Worm (Caenorhabditis elegans) whole organism, midembryonic: ENCODE data around the gene Y105C5A.26.
"Not testable (repeated sequence)": the region's sequence is repeated elsewhere in the genome, so short reads cannot be mapped to it uniquely, and the experiment has no call there.

ENCODE experiments used
- T22C8.4 ChIP-seq: fragments of 200-800 bp; sonication (Bioruptor generic); IDR thresholded peaks from 2 replicates; pipeline ENCODE4 v1.3.6; 2022; ENCODE audit warnings: missing genetic modification characterization, missing compliant biosample characterization
- cog-1 ChIP-seq: sonication (generic microtip); optimal IDR thresholded peaks from 2 replicates; lab custom pipeline; 2016; ENCODE audit warnings: missing genetic modification characterization, missing compliant biosample characterization
- flt-1 ChIP-seq: fragments of 200-800 bp; sonication (Bioruptor generic); IDR thresholded peaks from 2 replicates; pipeline ENCODE4 v1.3.6; 2022; ENCODE audit warnings: missing genetic modification characterization, missing compliant biosample characterization
- klf-2 ChIP-seq: fragments of 200-800 bp; sonication (Bioruptor generic); conservative IDR thresholded peaks from 2 replicates; pipeline ENCODE4 v1.3.6; 2022; ENCODE audit warnings: missing genetic modification reagents, missing genetic modification characterization, missing compliant biosample characterization
- med-1 ChIP-seq: sonication (generic microtip); optimal IDR thresholded peaks from 2 replicates; lab custom pipeline; 2017; ENCODE audit warnings: missing genetic modification characterization, mild to moderate bottlenecking, missing compliant biosample characterization, antibody characterized with exemption, missing genetic modification reagents; ENCODE audit not compliant: insufficient read depth
- ref-1 ChIP-seq: fragments of 200-800 bp; sonication (Bioruptor generic); conservative IDR thresholded peaks from 2 replicates; pipeline ENCODE4 v1.3.6; 2022; ENCODE audit warnings: missing genetic modification reagents, missing genetic modification characterization, missing compliant biosample characterization
- tab-1 ChIP-seq: fragments of 200-800 bp; sonication (Bioruptor generic); IDR thresholded peaks from 2 replicates; pipeline ENCODE4 v1.3.6; 2022; ENCODE audit warnings: missing genetic modification characterization, missing compliant biosample characterization
- ztf-23 ChIP-seq: fragments of 200-800 bp; sonication (Bioruptor generic); IDR thresholded peaks from 2 replicates; pipeline ENCODE4 v1.3.6; 2022; ENCODE audit warnings: missing genetic modification reagents, missing genetic modification characterization, missing compliant biosample characterization
- ztf-29 ChIP-seq: fragments of 200-800 bp; sonication (Bioruptor generic); IDR thresholded peaks from 2 replicates; pipeline ENCODE4 v1.3.6; 2022; ENCODE audit warnings: missing genetic modification reagents, missing genetic modification characterization, missing compliant biosample characterization

- not testable (repeated sequence) for TF ChIP-seq tab-1 (GFP tag; lab: Robert Waterston, UW); ref-1; klf-2 (GFP tag; lab: Robert Waterston, UW); med-1 (GFP tag; lab: Kevin White, UChicago); ztf-29 (GFP tag; lab: Robert Waterston, UW); T22C8.4 (GFP tag; lab: Robert Waterston, UW)
- TF ChIP-seq flt-1 (GFP tag; lab: Robert Waterston, UW) (peak; percentile 61; the same call in 1 of the 2 replicates), ztf-23 (GFP tag; lab: Robert Waterston, UW) (peak; percentile 41; the same call in 1 of the 2 replicates), cog-1 (tag; lab: Kevin White, UChicago) (peak; percentile 64)
Measured at ce11 chrIV:15646418-15647220, 34.7 kb downstream of the Y105C5A.26 start, which contains the start of the genes Y105C5A.1268 and Y105C5A.1272.
